Fruit fly (Drosophila melanogaster) whole organism, adult: ENCODE data around the gene CG6770.
"Not testable (repeated sequence)": the region's sequence is repeated elsewhere in the genome, so short reads cannot be mapped to it uniquely, and the experiment has no call there.

Source experiments
- CG1620 ChIP-seq: fragments of 200-800 bp; sonication (Bioruptor generic); optimal IDR thresholded peaks from 2 replicates; lab custom pipeline; 2016; ENCODE audit warnings: missing biosample characterization, missing genetic modification characterization
- Crg-1 ChIP-seq: fragments of 200-800 bp; sonication (Bioruptor generic); optimal IDR thresholded peaks from 2 replicates; lab custom pipeline; 2016; ENCODE audit warnings: missing biosample characterization, missing genetic modification characterization
- pad ChIP-seq: fragments of 200-800 bp; sonication (Bioruptor generic); optimal IDR thresholded peaks from 3 replicates; lab custom pipeline; 2017; ENCODE audit warnings: missing biosample characterization, missing genetic modification characterization, mild to moderate bottlenecking, moderate library complexity, missing genetic modification reagents

- TF ChIP-seq CG1620 (GFP tag; lab: Kevin White, UChicago); pad; Crg-1: not testable (repeated sequence)
These were observed 46.6 kb downstream of the CG6770 start, which contains the start of the genes CG18787 and Nfs1 for dm6 chr2L:11999240-11999704.
